Worm (Caenorhabditis elegans) whole organism, young adult: ENCODE measurements around the gene ptr-24.

Experiments used
- B0261.1 ChIP-seq: sonication (generic microtip); optimal IDR thresholded peaks from 2 replicates; lab custom pipeline; 2016; ENCODE audit warnings: mild to moderate bottlenecking, missing genetic modification characterization, moderate library complexity, missing compliant biosample characterization
- C06A6.2 ChIP-seq: fragments of 200-800 bp; sonication (Bioruptor generic); conservative IDR thresholded peaks from 2 replicates; pipeline ENCODE4 v1.3.6; 2022; ENCODE audit warnings: missing genetic modification characterization, missing compliant biosample characterization
- F23B12.7 ChIP-seq: sonication (generic microtip); optimal IDR thresholded peaks from 2 replicates; lab custom pipeline; 2017; ENCODE audit warnings: missing genetic modification characterization, mild to moderate bottlenecking, missing compliant biosample characterization, antibody characterized with exemption, moderate library complexity; ENCODE audit not compliant: insufficient read depth
- F39B2.1 ChIP-seq: fragments of 200-800 bp; sonication (Bioruptor generic); IDR thresholded peaks from 2 replicates; pipeline ENCODE4 v1.3.6; 2022; ENCODE audit warnings: missing genetic modification reagents, missing genetic modification characterization, missing compliant biosample characterization
- F49E8.2 ChIP-seq: sonication (generic microtip); optimal IDR thresholded peaks from 3 replicates; lab custom pipeline; 2017; ENCODE audit warnings: missing genetic modification characterization, mild to moderate bottlenecking, missing compliant biosample characterization, antibody characterized with exemption, moderate library complexity; ENCODE audit not compliant: insufficient read depth
- F57A8.1 ChIP-seq: fragments of 200-800 bp; sonication (Bioruptor generic); optimal IDR thresholded peaks from 2 replicates; lab custom pipeline; 2018; ENCODE audit warnings: mild to moderate bottlenecking, missing genetic modification characterization, moderate library complexity, missing compliant biosample characterization
- Y53F4B.3 ChIP-seq: fragments of 200-800 bp; sonication (Bioruptor generic); IDR thresholded peaks from 2 replicates; pipeline ENCODE4 v1.3.6; 2022; ENCODE audit warnings: missing genetic modification reagents, missing genetic modification characterization, missing compliant biosample characterization
- Y67H2A.10 ChIP-seq: fragments of 200-800 bp; sonication (Bioruptor generic); conservative IDR thresholded peaks from 2 replicates; pipeline ENCODE4 v1.3.6; 2022; ENCODE audit warnings: missing genetic modification reagents, missing genetic modification characterization, missing compliant biosample characterization
- Y79H2A.3 ChIP-seq: fragments of 200-800 bp; sonication (Bioruptor generic); conservative IDR thresholded peaks from 2 replicates; pipeline ENCODE4 v1.3.6; 2022; ENCODE audit warnings: missing genetic modification reagents, missing genetic modification characterization, missing compliant biosample characterization
- Y95B8A.8 ChIP-seq: fragments of 200-800 bp; sonication (Bioruptor generic); IDR thresholded peaks from 2 replicates; pipeline ENCODE4 v1.3.6; 2022; ENCODE audit warnings: missing genetic modification reagents, missing genetic modification characterization, missing compliant biosample characterization
- ZK185.1 ChIP-seq: sonication (generic microtip); optimal IDR thresholded peaks from 2 replicates; lab custom pipeline; 2016; ENCODE audit warnings: mild to moderate bottlenecking, missing genetic modification characterization, missing compliant biosample characterization; ENCODE audit not compliant: poor library complexity, severe bottlenecking
- aptf-3 ChIP-seq: fragments of 200-800 bp; sonication (Bioruptor generic); IDR thresholded peaks from 2 replicates; pipeline ENCODE4 v1.3.6; 2022; ENCODE audit warnings: missing genetic modification characterization, missing compliant biosample characterization
- athp-1 ChIP-seq: sonication (generic microtip); optimal IDR thresholded peaks from 2 replicates; lab custom pipeline; 2017; ENCODE audit warnings: mild to moderate bottlenecking, missing genetic modification characterization, missing compliant biosample characterization
- attf-3 ChIP-seq: fragments of 200-800 bp; sonication (Bioruptor generic); conservative IDR thresholded peaks from 2 replicates; pipeline ENCODE4 v1.3.6; 2022; ENCODE audit warnings: missing genetic modification reagents, missing genetic modification characterization, missing compliant biosample characterization
- attf-5 ChIP-seq: fragments of 200-800 bp; sonication (Bioruptor generic); optimal IDR thresholded peaks from 2 replicates; lab custom pipeline; 2018; ENCODE audit warnings: mild to moderate bottlenecking, missing genetic modification characterization, missing compliant biosample characterization
- attf-6 ChIP-seq: fragments of 200-800 bp; sonication (Bioruptor generic); IDR thresholded peaks from 2 replicates; pipeline ENCODE4 v1.3.6; 2022; ENCODE audit warnings: missing genetic modification reagents, missing genetic modification characterization, missing compliant biosample characterization
- bed-1 ChIP-seq: fragments of 200-800 bp; sonication (Bioruptor generic); IDR thresholded peaks from 2 replicates; pipeline ENCODE4 v1.3.6; 2022; ENCODE audit warnings: missing genetic modification reagents, missing genetic modification characterization, missing compliant biosample characterization
- ceh-27 ChIP-seq: fragments of 200-800 bp; sonication (Bioruptor generic); optimal IDR thresholded peaks from 2 replicates; lab custom pipeline; 2018; ENCODE audit warnings: mild to moderate bottlenecking, missing genetic modification characterization, moderate library complexity, missing compliant biosample characterization
- ceh-40 ChIP-seq: fragments of 200-800 bp; sonication (Bioruptor generic); IDR thresholded peaks from 2 replicates; pipeline ENCODE4 v1.3.6; 2022; ENCODE audit warnings: missing genetic modification characterization, missing compliant biosample characterization
- ceh-91 ChIP-seq: fragments of 200-800 bp; sonication (Bioruptor generic); IDR thresholded peaks from 2 replicates; pipeline ENCODE4 v1.3.6; 2022; ENCODE audit warnings: missing genetic modification reagents, missing genetic modification characterization, missing compliant biosample characterization
- dpl-1 ChIP-seq: fragments of 150-350 bp; optimal IDR thresholded peaks from 2 replicates; lab custom pipeline; 2014; ENCODE audit warnings: missing biosample characterization, missing genetic modification reagents, missing genetic modification characterization
- egl-44 ChIP-seq: fragments of 200-800 bp; sonication (Bioruptor generic); IDR thresholded peaks from 2 replicates; pipeline ENCODE4 v1.3.6; 2022; ENCODE audit warnings: missing genetic modification reagents, missing genetic modification characterization, missing compliant biosample characterization
- ekl-4 ChIP-seq: fragments of 200-800 bp; sonication (Bioruptor generic); IDR thresholded peaks from 2 replicates; pipeline ENCODE4 v1.3.6; 2022; ENCODE audit warnings: missing genetic modification reagents, missing genetic modification characterization, missing compliant biosample characterization
- ets-4 ChIP-seq: fragments of 200-800 bp; sonication (Bioruptor generic); optimal IDR thresholded peaks from 2 replicates; lab custom pipeline; 2018; ENCODE audit warnings: mild to moderate bottlenecking, missing genetic modification characterization, missing compliant biosample characterization
- hmg-1.2 ChIP-seq: fragments of 200-800 bp; sonication (Bioruptor generic); IDR thresholded peaks from 2 replicates; pipeline ENCODE4 v1.3.6; 2022; ENCODE audit warnings: missing genetic modification reagents, missing genetic modification characterization, missing compliant biosample characterization
- hmg-20 ChIP-seq: fragments of 200-800 bp; sonication (Bioruptor generic); IDR thresholded peaks from 2 replicates; pipeline ENCODE4 v1.3.6; 2022; ENCODE audit warnings: missing genetic modification reagents, missing genetic modification characterization, missing compliant biosample characterization
- let-526 ChIP-seq: fragments of 200-800 bp; sonication (Bioruptor generic); IDR thresholded peaks from 2 replicates; pipeline ENCODE4 v1.3.6; 2022; ENCODE audit warnings: missing genetic modification reagents, missing genetic modification characterization, missing compliant biosample characterization
- lin-35 ChIP-seq, 3 experiments: fragments of 150-350 bp in 2 of 3; sonication (generic microtip) in 1 of 3; optimal IDR thresholded peaks; 2 replicates each; lab custom pipeline; 2014 to 2018; ENCODE audit warnings: missing biosample characterization in 3 of 3, missing genetic modification characterization in 3 of 3, missing genetic modification reagents in 3 of 3
- lin-54 ChIP-seq: fragments of 200-800 bp; sonication (Bioruptor generic); optimal IDR thresholded peaks from 2 replicates; lab custom pipeline; 2018; ENCODE audit warnings: mild to moderate bottlenecking, missing genetic modification characterization, missing compliant biosample characterization
- lir-1 ChIP-seq: fragments of 200-800 bp; sonication (Bioruptor generic); conservative IDR thresholded peaks from 2 replicates; pipeline ENCODE4 v1.3.6; 2022; ENCODE audit warnings: missing genetic modification reagents, missing genetic modification characterization, missing compliant biosample characterization
- lsl-1 ChIP-seq: fragments of 200-800 bp; sonication (Bioruptor generic); optimal IDR thresholded peaks from 2 replicates; lab custom pipeline; 2018; ENCODE audit warnings: mild to moderate bottlenecking, missing genetic modification characterization, moderate library complexity, missing compliant biosample characterization
- lsy-27 ChIP-seq: sonication (generic microtip); optimal IDR thresholded peaks from 2 replicates; lab custom pipeline; 2017; ENCODE audit warnings: missing genetic modification characterization, mild to moderate bottlenecking, missing compliant biosample characterization, antibody characterized with exemption, missing genotype, borderline replicate concordance; ENCODE audit not compliant: insufficient read depth
- madf-6 ChIP-seq: fragments of 200-800 bp; sonication (Bioruptor generic); IDR thresholded peaks from 2 replicates; pipeline ENCODE4 v1.3.6; 2022; ENCODE audit warnings: missing genetic modification reagents, missing genetic modification characterization, missing compliant biosample characterization
- mes-4 ChIP-seq: sonication (generic microtip); optimal IDR thresholded peaks from 2 replicates; lab custom pipeline; 2016; ENCODE audit warnings: missing genotype, missing genetic modification characterization, missing compliant biosample characterization
- nhr-179 ChIP-seq: sonication (generic microtip); optimal IDR thresholded peaks from 2 replicates; lab custom pipeline; 2016; ENCODE audit warnings: mild to moderate bottlenecking, missing genetic modification characterization, missing compliant biosample characterization
- nhr-80 ChIP-seq: sonication (generic microtip); optimal IDR thresholded peaks from 2 replicates; lab custom pipeline; 2016; ENCODE audit warnings: missing genetic modification characterization, missing compliant biosample characterization
- nhr-90 ChIP-seq: sonication (generic microtip); optimal IDR thresholded peaks from 2 replicates; lab custom pipeline; 2016; ENCODE audit warnings: missing genotype, mild to moderate bottlenecking, missing genetic modification characterization, missing compliant biosample characterization
- pha-4 ChIP-seq: fragments of 150-350 bp; sonication (generic microtip); optimal IDR thresholded peaks from 2 replicates; lab custom pipeline; 2014; ENCODE audit warnings: missing biosample characterization, missing genetic modification reagents, missing genetic modification characterization
- repo-1 ChIP-seq: sonication (generic microtip); optimal IDR thresholded peaks from 2 replicates; lab custom pipeline; 2017; ENCODE audit warnings: mild to moderate bottlenecking, missing genetic modification characterization, missing compliant biosample characterization
- snpc-3.4 ChIP-seq: sonication (generic microtip); optimal IDR thresholded peaks from 2 replicates; lab custom pipeline; 2017; ENCODE audit warnings: missing genetic modification characterization, mild to moderate bottlenecking, missing compliant biosample characterization, antibody characterized with exemption, moderate library complexity, missing genotype, missing genetic modification reagents
- tbp1 ChIP-seq: fragments of 200-800 bp; sonication (Bioruptor generic); optimal IDR thresholded peaks from 2 replicates; lab custom pipeline; 2018; ENCODE audit warnings: mild to moderate bottlenecking, missing genetic modification characterization, missing compliant biosample characterization
- tbx-9 ChIP-seq: sonication (generic microtip); optimal IDR thresholded peaks from 2 replicates; lab custom pipeline; 2016; ENCODE audit warnings: borderline replicate concordance, missing genetic modification characterization, inconsistent platforms, missing compliant biosample characterization
- tlf-1 ChIP-seq: fragments of 200-800 bp; sonication (Bioruptor generic); optimal IDR thresholded peaks from 2 replicates; lab custom pipeline; 2018; ENCODE audit warnings: mild to moderate bottlenecking, missing genetic modification characterization, missing compliant biosample characterization
- xnd-1 ChIP-seq: sonication (generic microtip); optimal IDR thresholded peaks from 2 replicates; lab custom pipeline; 2016; ENCODE audit warnings: missing genotype, missing genetic modification reagents, missing genetic modification characterization, missing compliant biosample characterization
- ztf-18 ChIP-seq: sonication (generic microtip); optimal IDR thresholded peaks from 2 replicates; lab custom pipeline; 2016; ENCODE audit warnings: missing genotype, mild to moderate bottlenecking, missing genetic modification characterization, missing compliant biosample characterization
- ztf-25 ChIP-seq: fragments of 200-800 bp; sonication (Bioruptor generic); IDR thresholded peaks from 2 replicates; pipeline ENCODE4 v1.3.6; 2022; ENCODE audit warnings: missing genetic modification reagents, missing genetic modification characterization, missing compliant biosample characterization
- ztf-6 ChIP-seq: fragments of 200-800 bp; sonication (Bioruptor generic); IDR thresholded peaks from 2 replicates; pipeline ENCODE4 v1.3.6; 2022; ENCODE audit warnings: missing genetic modification reagents, missing genetic modification characterization, missing compliant biosample characterization

Gene ptr-24

DNA sequence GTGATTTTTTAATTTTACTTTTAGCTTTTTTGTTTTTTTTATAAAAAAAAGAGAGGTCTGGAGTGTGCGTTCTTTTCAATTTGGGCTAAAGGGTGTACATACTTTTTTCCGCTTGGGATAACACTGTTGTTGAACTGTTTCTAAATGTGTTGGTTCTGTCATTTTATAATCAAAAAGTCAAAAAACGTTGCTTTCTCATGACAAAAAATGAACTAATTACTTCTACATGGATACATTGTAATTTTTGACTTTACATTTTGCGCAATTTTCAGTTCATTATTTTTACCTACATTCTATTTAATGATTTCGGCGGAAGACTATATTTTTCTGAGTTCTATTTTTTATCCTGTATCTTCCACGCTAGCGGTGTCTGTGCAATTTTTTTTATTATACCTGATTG, 46.3 kb upstream of the ptr-24 start, which contains the start of gene srd-38:
Gene srd-38, plus strand, starts transcription at position 301 of the 400 bp plus-strand sequence.
- TF ChIP-seq egl-44 (GFP tag; lab: Robert Waterston, UW) (no peak), repo-1 (no peak), ZK185.1 (tag; lab: Kevin White, UChicago) (no peak), F49E8.2 (tag; lab: Kevin White, UChicago) (no peak), hmg-20 (GFP tag; lab: Robert Waterston, UW) (no peak), snpc-3.4 (tag; lab: Kevin White, UChicago) (no peak), attf-5 (GFP tag; lab: Kevin White, UChicago) (no peak), C06A6.2 (GFP tag; lab: Robert Waterston, UW) (no peak), ceh-40 (no peak), attf-3 (no peak), Y67H2A.10 (GFP tag; lab: Robert Waterston, UW) (no peak), xnd-1 (no peak), ztf-18 (tag; lab: Kevin White, UChicago) (no peak), lsl-1 (GFP tag; lab: Kevin White, UChicago) (no peak), ets-4 (GFP tag; lab: Kevin White, UChicago) (no peak), aptf-3 (no peak), Y95B8A.8 (GFP tag; lab: Robert Waterston, UW) (no peak), tlf-1 (GFP tag; lab: Kevin White, UChicago) (no peak)

ce11 chrX:13293023-13293422, 44.8 kb upstream of the ptr-24 start:
- TF ChIP-seq snpc-3.4 (tag; lab: Kevin White, UChicago) (peak; percentile 35), lin-54 (GFP tag; lab: Kevin White, UChicago) (no peak), hmg-20 (GFP tag; lab: Robert Waterston, UW) (no peak), madf-6 (no peak), B0261.1 (tag; lab: Kevin White, UChicago) (peak; percentile 68), F49E8.2 (tag; lab: Kevin White, UChicago) (no peak), F23B12.7 (no peak), lir-1 (GFP tag; lab: Robert Waterston, UW) (no peak), bed-1 (GFP tag; lab: Robert Waterston, UW) (no peak), mes-4 (tag; lab: Kevin White, UChicago) (peak; percentile 51), pha-4 (tag; lab: Kevin White, UChicago) (no peak), nhr-179 (tag; lab: Kevin White, UChicago) (peak; percentile 8), lin-35 (GFP tag; optimal IDR thresholded peaks at IDR 0.05; lab: Kevin White, UChicago) (no peak), lsl-1 (GFP tag; lab: Kevin White, UChicago) (no peak), let-526 (GFP tag; lab: Robert Waterston, UW) (no peak), F39B2.1 (GFP tag; lab: Robert Waterston, UW) (no peak), nhr-90 (tag; lab: Kevin White, UChicago) (no peak), Y53F4B.3 (GFP tag; lab: Robert Waterston, UW) (no peak), F57A8.1 (GFP tag; lab: Kevin White, UChicago) (no peak), ztf-6 (GFP tag; lab: Robert Waterston, UW) (no peak), lsy-27 (tag; lab: Kevin White, UChicago) (no peak), dpl-1 (GFP tag; lab: Kevin White, UChicago) (no peak), nhr-80 (tag; lab: Kevin White, UChicago) (no peak), attf-6 (GFP tag; lab: Robert Waterston, UW) (no peak), Y79H2A.3 (GFP tag; lab: Robert Waterston, UW) (no peak), athp-1 (tag; lab: Kevin White, UChicago) (no peak), ceh-27 (GFP tag; lab: Kevin White, UChicago) (no peak), tbx-9 (tag; lab: Kevin White, UChicago) (no peak), ekl-4 (no peak), hmg-1.2 (GFP tag; lab: Robert Waterston, UW) (0 out of 2 replicates have a peak, but pooled peaks have one; percentile 7), ceh-91 (no peak), ztf-25 (GFP tag; lab: Robert Waterston, UW) (no peak), tbp1 (GFP tag; lab: Kevin White, UChicago) (peak; percentile 83)
